Fruit fly (Drosophila melanogaster) whole organism, embryonic: Measurements from ENCODE around the gene Pgm1.

Experiments
- ATbp ChIP-seq: fragments of 200-800 bp; sonication (Bioruptor generic); optimal IDR thresholded peaks from 2 replicates; lab custom pipeline; 2017; ENCODE audit warnings: missing biosample characterization, mild to moderate bottlenecking, missing genetic modification characterization, missing genetic modification reagents
- Awh ChIP-seq: fragments of 200-800 bp; sonication (Bioruptor generic); IDR thresholded peaks from 2 replicates; pipeline ENCODE4, ENCODE4 v1.3.6; 2022; ENCODE audit warnings: missing biosample characterization, missing genetic modification characterization
- B-H1 ChIP-seq: fragments of 200-800 bp; sonication (Bioruptor generic); IDR thresholded peaks from 3 replicates; pipeline ENCODE4 v1.3.6; 2022; ENCODE audit warnings: missing biosample characterization, missing genetic modification characterization
- B-H2 ChIP-seq: fragments of 200-800 bp; sonication (Bioruptor generic); optimal IDR thresholded peaks from 2 replicates; lab custom pipeline; 2018; ENCODE audit warnings: missing biosample characterization, mild to moderate bottlenecking, missing genetic modification characterization
- CG10543 ChIP-seq: fragments of 200-800 bp; sonication (Bioruptor generic); optimal IDR thresholded peaks from 3 replicates; lab custom pipeline; 2017; ENCODE audit warnings: missing biosample characterization, mild to moderate bottlenecking, missing genetic modification characterization, moderate library complexity
- CG11456 ChIP-seq: fragments of 200-800 bp; sonication (Bioruptor generic); IDR thresholded peaks from 3 replicates; pipeline ENCODE4 v1.3.6; 2022; ENCODE audit warnings: missing biosample characterization, missing genetic modification characterization
- CG12071 ChIP-seq: fragments of 200-800 bp; sonication (Bioruptor generic); optimal IDR thresholded peaks from 3 replicates; lab custom pipeline; 2018; ENCODE audit warnings: missing biosample characterization, mild to moderate bottlenecking, missing genetic modification characterization
- CG12769 ChIP-seq: fragments of 200-800 bp; sonication (Bioruptor generic); optimal IDR thresholded peaks from 2 replicates; lab custom pipeline; 2019; ENCODE audit warnings: missing biosample characterization, mild to moderate bottlenecking, missing genetic modification characterization, moderate library complexity
- CG12942 ChIP-seq: fragments of 200-800 bp; sonication (Bioruptor generic); optimal IDR thresholded peaks from 3 replicates; lab custom pipeline; 2016; ENCODE audit warnings: missing biosample characterization, missing genetic modification characterization
- CG15479 ChIP-seq: fragments of 200-800 bp; sonication (Bioruptor generic); optimal IDR thresholded peaks from 3 replicates; lab custom pipeline; 2019; ENCODE audit warnings: missing biosample characterization, mild to moderate bottlenecking, missing genetic modification characterization, moderate library complexity
- CG15514 ChIP-seq: fragments of 200-800 bp; sonication (Bioruptor generic); optimal IDR thresholded peaks from 3 replicates; lab custom pipeline; 2017; ENCODE audit warnings: missing biosample characterization, missing genetic modification characterization, mild to moderate bottlenecking, moderate library complexity, missing genetic modification reagents
- CG15696 ChIP-seq: fragments of 200-800 bp; sonication (Bioruptor generic); optimal IDR thresholded peaks from 2 replicates; lab custom pipeline; 2019; ENCODE audit warnings: missing biosample characterization, mild to moderate bottlenecking, missing genetic modification characterization, moderate library complexity
- CG17612 ChIP-seq: fragments of 200-800 bp; sonication (Bioruptor generic); IDR thresholded peaks from 2 replicates; pipeline ENCODE4 v1.3.6; 2022; ENCODE audit warnings: missing biosample characterization, missing genetic modification characterization
- CG3163 ChIP-seq: fragments of 200-800 bp; sonication (Bioruptor generic); optimal IDR thresholded peaks from 3 replicates; lab custom pipeline; 2016; ENCODE audit warnings: missing biosample characterization, missing genetic modification characterization
- CG3407 ChIP-seq: fragments of 200-800 bp; sonication (Bioruptor generic); optimal IDR thresholded peaks from 2 replicates; lab custom pipeline; 2018; ENCODE audit warnings: missing biosample characterization, mild to moderate bottlenecking, missing genetic modification characterization
- CG43689 ChIP-seq: fragments of 200-800 bp; sonication (Bioruptor generic); IDR thresholded peaks from 2 replicates; pipeline ENCODE4 v1.3.6; 2022; ENCODE audit warnings: missing biosample characterization, missing genetic modification characterization
- CG7271 ChIP-seq: fragments of 200-800 bp; sonication (Bioruptor generic); optimal IDR thresholded peaks from 2 replicates; lab custom pipeline; 2018; ENCODE audit warnings: missing biosample characterization, mild to moderate bottlenecking, missing genetic modification characterization, moderate library complexity
- CG7357 ChIP-seq: fragments of 200-800 bp; sonication (Bioruptor generic); IDR thresholded peaks from 3 replicates; pipeline ENCODE4 v1.3.6; 2022; ENCODE audit warnings: missing biosample characterization, missing genetic modification characterization
- CG7372 ChIP-seq: fragments of 200-800 bp; sonication (Bioruptor generic); IDR thresholded peaks from 2 replicates; pipeline ENCODE4 v1.3.6; 2022; ENCODE audit warnings: missing biosample characterization, missing genetic modification characterization
- CG9797 ChIP-seq: fragments of 200-800 bp; sonication (Bioruptor generic); optimal IDR thresholded peaks from 3 replicates; lab custom pipeline; 2018; ENCODE audit warnings: missing biosample characterization, mild to moderate bottlenecking, missing genetic modification characterization
- Ets97D ChIP-seq: fragments of 200-800 bp; sonication (Bioruptor generic); optimal IDR thresholded peaks from 3 replicates; lab custom pipeline; 2016; ENCODE audit warnings: missing biosample characterization, missing genetic modification characterization
- HLH3B ChIP-seq: fragments of 200-800 bp; sonication (Bioruptor generic); IDR thresholded peaks from 2 replicates; pipeline ENCODE4 v1.3.6; 2022; ENCODE audit warnings: missing biosample characterization, missing genetic modification characterization
- HLH4C ChIP-seq: fragments of 200-800 bp; sonication (Bioruptor generic); IDR thresholded peaks from 3 replicates; pipeline ENCODE4 v1.3.6; 2022; ENCODE audit warnings: missing biosample characterization, missing genetic modification characterization; ENCODE audit not compliant: partially characterized antibody
- Med ChIP-seq: fragments of 200-800 bp; sonication (Bioruptor generic); peaks from one replicate; lab custom pipeline; 2016; ENCODE audit warnings: missing biosample characterization, missing genetic modification characterization, mild to moderate bottlenecking, inconsistent platforms, moderate library complexity
- Nf-YA ChIP-seq: fragments of 200-800 bp; sonication (Bioruptor generic); IDR thresholded peaks from 2 replicates; pipeline ENCODE4 v1.3.6; 2022; ENCODE audit warnings: missing biosample characterization, missing genetic modification characterization
- Sox102F ChIP-seq: fragments of 200-800 bp; sonication (Bioruptor generic); optimal IDR thresholded peaks from 2 replicates; lab custom pipeline; 2018; ENCODE audit warnings: missing biosample characterization, mild to moderate bottlenecking, missing genetic modification characterization, moderate library complexity
- Ssrp ChIP-seq: fragments of 200-800 bp; sonication (Bioruptor generic); optimal IDR thresholded peaks from 2 replicates; lab custom pipeline; 2018; ENCODE audit warnings: missing biosample characterization, mild to moderate bottlenecking, missing genetic modification characterization, moderate library complexity
- Taf1 ChIP-seq: fragments of 200-800 bp; sonication (Bioruptor generic); IDR thresholded peaks from 2 replicates; pipeline ENCODE4 v1.3.6; 2022; ENCODE audit warnings: missing biosample characterization, missing genetic modification characterization
- ara ChIP-seq: fragments of 200-800 bp; sonication (Bioruptor generic); IDR thresholded peaks from 2 replicates; pipeline ENCODE4 v1.3.6; 2022; ENCODE audit warnings: missing biosample characterization, missing genetic modification characterization
- cas ChIP-seq: fragments of 200-800 bp; sonication (Bioruptor generic); IDR thresholded peaks from 2 replicates; pipeline ENCODE4 v1.3.6; 2022; ENCODE audit warnings: missing biosample characterization, missing genetic modification characterization
- caup ChIP-seq: fragments of 200-800 bp; sonication (Bioruptor generic); optimal IDR thresholded peaks from 3 replicates; lab custom pipeline; 2017; ENCODE audit warnings: missing biosample characterization, mild to moderate bottlenecking, missing genetic modification characterization, moderate library complexity; ENCODE audit not compliant: severe bottlenecking
- chinmo ChIP-seq: fragments of 200-800 bp; sonication (Bioruptor generic); IDR thresholded peaks from 4 replicates; pipeline ENCODE4 v1.3.6; 2022; ENCODE audit warnings: missing biosample characterization, missing genetic modification characterization; ENCODE audit not compliant: partially characterized antibody
- corto ChIP-seq: fragments of 200-800 bp; sonication (Bioruptor generic); optimal IDR thresholded peaks from 2 replicates; lab custom pipeline; 2016; ENCODE audit warnings: missing biosample characterization, mild to moderate bottlenecking, missing genetic modification characterization, moderate library complexity
- cwo ChIP-seq: fragments of 200-800 bp; sonication (Bioruptor generic); optimal IDR thresholded peaks from 3 replicates; lab custom pipeline; 2017; ENCODE audit warnings: missing biosample characterization, missing genetic modification characterization, mild to moderate bottlenecking, moderate library complexity, missing genetic modification reagents
- dm ChIP-seq: fragments of 200-800 bp; sonication (Bioruptor generic); optimal IDR thresholded peaks from 3 replicates; lab custom pipeline; 2016; ENCODE audit warnings: missing biosample characterization, missing genetic modification characterization
- exex ChIP-seq: fragments of 200-800 bp; sonication (Bioruptor generic); optimal IDR thresholded peaks from 4 replicates; lab custom pipeline; 2018; ENCODE audit warnings: missing biosample characterization, mild to moderate bottlenecking, missing genetic modification characterization, moderate library complexity
- ftz-f1 ChIP-seq: fragments of 200-800 bp; sonication (Bioruptor generic); optimal IDR thresholded peaks from 2 replicates; lab custom pipeline; 2016; ENCODE audit warnings: missing biosample characterization, missing genetic modification characterization
- kay ChIP-seq: fragments of 200-800 bp; sonication (Bioruptor generic); optimal IDR thresholded peaks from 2 replicates; lab custom pipeline; 2016; ENCODE audit warnings: missing biosample characterization, missing genetic modification characterization
- ken ChIP-seq: fragments of 200-800 bp; sonication (Bioruptor generic); IDR thresholded peaks from 3 replicates; pipeline ENCODE4 v1.3.6; 2022; ENCODE audit warnings: missing biosample characterization, missing genetic modification characterization
- kni ChIP-seq: fragments of 200-800 bp; sonication (Bioruptor generic); optimal IDR thresholded peaks from 3 replicates; lab custom pipeline; 2017; ENCODE audit warnings: mild to moderate bottlenecking, missing biosample characterization, missing genetic modification reagents, missing genetic modification characterization
- nom ChIP-seq: fragments of 200-800 bp; sonication (Bioruptor generic); optimal IDR thresholded peaks from 2 replicates; lab custom pipeline; 2017; ENCODE audit warnings: missing biosample characterization, missing genetic modification characterization, mild to moderate bottlenecking, moderate library complexity, missing genetic modification reagents
- otp ChIP-seq: fragments of 200-800 bp; sonication (Bioruptor generic); IDR thresholded peaks from 3 replicates; pipeline ENCODE4, ENCODE4 v1.3.6; 2022; ENCODE audit warnings: missing biosample characterization, missing genetic modification characterization
- rib ChIP-seq: fragments of 200-800 bp; sonication (Bioruptor generic); IDR thresholded peaks from 2 replicates; pipeline ENCODE4 v1.3.6; 2022; ENCODE audit warnings: missing biosample characterization, missing genetic modification characterization
- ro ChIP-seq: fragments of 200-800 bp; sonication (Bioruptor generic); IDR thresholded peaks from 2 replicates; pipeline ENCODE4 v1.3.6; 2022; ENCODE audit warnings: missing biosample characterization, missing genetic modification characterization
- scrt ChIP-seq: fragments of 200-800 bp; sonication (Bioruptor generic); optimal IDR thresholded peaks from 2 replicates; lab custom pipeline; 2018; ENCODE audit warnings: missing biosample characterization, mild to moderate bottlenecking, missing genetic modification characterization, moderate library complexity
- sd ChIP-seq: fragments of 200-800 bp; sonication (Bioruptor generic); optimal IDR thresholded peaks from 3 replicates; lab custom pipeline; 2018; ENCODE audit warnings: missing biosample characterization, mild to moderate bottlenecking, missing genetic modification characterization, moderate library complexity
- sens ChIP-seq: fragments of 200-800 bp; sonication (Bioruptor generic); peaks from one replicate; lab custom pipeline; 2016; ENCODE audit warnings: missing biosample characterization, missing genetic modification characterization
- tna ChIP-seq: fragments of 200-800 bp; sonication (Bioruptor generic); IDR thresholded peaks from 2 replicates; pipeline ENCODE4 v1.3.6; 2022; ENCODE audit warnings: missing biosample characterization, missing genetic modification characterization; ENCODE audit not compliant: partially characterized antibody
- toy ChIP-seq: fragments of 200-800 bp; sonication (Bioruptor generic); IDR thresholded peaks from 2 replicates; pipeline ENCODE4 v1.3.6; 2022; ENCODE audit warnings: missing biosample characterization, missing genetic modification characterization
- trh ChIP-seq: fragments of 200-800 bp; sonication (Bioruptor generic); optimal IDR thresholded peaks from 2 replicates; lab custom pipeline; 2016; ENCODE audit warnings: missing biosample characterization, missing genetic modification characterization
- zfh1 ChIP-seq: fragments of 200-800 bp; sonication (Bioruptor generic); IDR thresholded peaks from 3 replicates; pipeline ENCODE4 v1.3.6; 2022; ENCODE audit warnings: missing biosample characterization, missing genetic modification characterization

The Pgm1 gene

DNA sequence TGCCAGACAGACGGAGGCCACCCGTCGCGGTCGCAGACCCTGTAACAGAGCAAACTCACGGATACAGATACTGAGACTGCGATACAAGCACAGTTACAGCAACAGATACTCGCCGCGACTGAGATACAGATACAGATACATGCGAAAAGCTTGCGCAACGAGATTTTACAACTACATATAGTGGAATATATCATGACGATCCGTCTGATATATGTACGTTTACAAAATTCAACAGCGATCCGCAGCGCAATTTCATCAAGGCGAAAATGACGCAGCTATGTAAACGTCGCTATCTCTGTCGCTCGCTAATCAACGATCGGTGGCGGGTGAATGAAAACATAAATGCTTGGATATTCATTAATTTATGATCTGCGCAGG lies 21.8 kb upstream of the Pgm1 start (continued):
- TF ChIP-seq sd (peak; percentile 81), HLH3B (GFP tag; lab: Robert Waterston, UW) (no peak; the same call in 1 of the 2 replicates), chinmo (peak; percentile 91; the same call in 3 of the 4 replicates), sens (GFP tag; lab: Kevin White, UChicago) (no peak), CG12942 (GFP tag; lab: Kevin White, UChicago) (no peak), CG7372 (GFP tag; lab: Robert Waterston, UW) (no peak), cas (GFP tag; lab: Robert Waterston, UW) (no peak), nom (GFP tag; lab: Kevin White, UChicago) (peak; percentile 51), kni (GFP tag; lab: Kevin White, UChicago) (no peak), CG7357 (GFP tag; lab: Robert Waterston, UW) (no peak), cwo (GFP tag; lab: Kevin White, UChicago) (no peak), otp (no peak), tna (GFP tag; lab: Robert Waterston, UW) (no peak), CG7271 (tag; lab: Kevin White, UChicago) (no peak), CG3163 (GFP tag; lab: Kevin White, UChicago) (no peak), CG9797 (GFP tag; lab: Kevin White, UChicago) (no peak), CG12769 (peak; percentile 52), caup (peak; percentile 26), CG43689 (GFP tag; lab: Robert Waterston, UW) (no peak), HLH4C (GFP tag; lab: Robert Waterston, UW) (peak; percentile 36; the same call in 1 of the 3 replicates), CG15696 (tag; lab: Kevin White, UChicago) (no peak), Taf1 (GFP tag; lab: Robert Waterston, UW) (no peak), ro (GFP tag; lab: Robert Waterston, UW) (no peak), Med (GFP tag; lab: Kevin White, UChicago) (peak; percentile 79), Nf-YA (GFP tag; lab: Robert Waterston, UW) (no peak), zfh1 (no peak), trh (GFP tag; lab: Kevin White, UChicago) (no peak), B-H1 (GFP tag; lab: Robert Waterston, UW) (no peak), Ets97D (GFP tag; lab: Kevin White, UChicago) (no peak), CG15514 (GFP tag; lab: Kevin White, UChicago) (peak; percentile 21), CG3407 (no peak), CG11456 (GFP tag; lab: Robert Waterston, UW) (no peak), kay (GFP tag; lab: Kevin White, UChicago) (no peak), toy (GFP tag; lab: Robert Waterston, UW) (no peak), Sox102F (GFP tag; lab: Kevin White, UChicago) (no peak), B-H2 (GFP tag; lab: Kevin White, UChicago) (peak; percentile 20), Awh (no peak), rib (GFP tag; lab: Robert Waterston, UW) (peak; percentile 39; the same call in 1 of the 2 replicates), CG12071 (GFP tag; lab: Kevin White, UChicago) (peak; percentile 29), exex (tag; lab: Kevin White, UChicago) (peak; percentile 14), ftz-f1 (GFP tag; lab: Kevin White, UChicago) (peak; percentile 21), corto (GFP tag; lab: Kevin White, UChicago) (no peak), ara (no peak), ATbp (GFP tag; lab: Kevin White, UChicago) (no peak), ken (no peak), CG17612 (no peak), CG15479 (GFP tag; lab: Kevin White, UChicago) (no peak), dm (GFP tag; lab: Kevin White, UChicago) (no peak), scrt (GFP tag; lab: Kevin White, UChicago) (no peak), Ssrp (no peak), CG10543 (peak; percentile 65)
